Fruit fly (Drosophila melanogaster): ENCODE measurements around the gene acj6.
A peak's percentile ranks its signal among the peaks of the same experiment; 100 is the strongest.

acj6 gene

DNA sequence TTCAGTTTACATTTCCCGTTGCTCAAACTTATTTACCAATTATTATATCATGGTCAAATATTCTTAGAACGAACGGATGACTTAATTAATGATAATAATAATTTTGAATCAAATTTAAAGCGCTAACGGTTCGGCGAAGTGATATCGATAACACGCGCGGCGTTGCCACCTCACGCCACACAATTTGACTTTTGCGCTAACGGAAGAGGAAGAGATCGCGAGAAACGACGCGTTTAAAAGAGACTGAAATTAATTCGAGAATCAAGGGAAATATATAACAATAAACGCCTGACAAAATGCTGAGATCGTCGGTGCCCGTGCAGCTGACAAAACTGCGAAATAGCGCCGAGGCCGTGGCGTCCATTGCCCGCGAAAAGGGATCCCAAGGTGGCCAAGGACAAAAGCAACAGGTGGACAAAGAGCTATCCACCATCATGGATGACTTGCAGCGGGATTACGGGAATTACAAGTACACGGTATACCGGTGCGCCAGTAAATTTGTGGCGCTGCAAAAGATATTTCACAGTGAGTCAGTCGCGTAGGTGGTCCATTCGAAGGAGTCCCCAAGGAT, 50.6 kb downstream of the acj6 start, which contains the start of gene dah:
TSS of gene dah (plus strand) at position 195 of the 571 bp plus-strand sequence.
- TF ChIP-seq Ets98B (GFP tag; IDR thresholded peaks at IDR 0.05): no peak
- no peak for TF ChIP-seq CG32121 (GFP tag; IDR thresholded peaks at IDR 0.05)
- no peak for TF ChIP-seq fd96Ca (GFP tag; IDR thresholded peaks at IDR 0.05)
- TF ChIP-seq EcR (GFP tag; optimal IDR thresholded peaks at IDR 0.05): no peak
- TF ChIP-seq CG15710 (tag; optimal IDR thresholded peaks at IDR 0.05): no peak
- no peak for TF ChIP-seq CG12605 (GFP tag; IDR thresholded peaks at IDR 0.05)
- no peak for TF ChIP-seq gl (tag; optimal IDR thresholded peaks at IDR 0.05)

DNA sequence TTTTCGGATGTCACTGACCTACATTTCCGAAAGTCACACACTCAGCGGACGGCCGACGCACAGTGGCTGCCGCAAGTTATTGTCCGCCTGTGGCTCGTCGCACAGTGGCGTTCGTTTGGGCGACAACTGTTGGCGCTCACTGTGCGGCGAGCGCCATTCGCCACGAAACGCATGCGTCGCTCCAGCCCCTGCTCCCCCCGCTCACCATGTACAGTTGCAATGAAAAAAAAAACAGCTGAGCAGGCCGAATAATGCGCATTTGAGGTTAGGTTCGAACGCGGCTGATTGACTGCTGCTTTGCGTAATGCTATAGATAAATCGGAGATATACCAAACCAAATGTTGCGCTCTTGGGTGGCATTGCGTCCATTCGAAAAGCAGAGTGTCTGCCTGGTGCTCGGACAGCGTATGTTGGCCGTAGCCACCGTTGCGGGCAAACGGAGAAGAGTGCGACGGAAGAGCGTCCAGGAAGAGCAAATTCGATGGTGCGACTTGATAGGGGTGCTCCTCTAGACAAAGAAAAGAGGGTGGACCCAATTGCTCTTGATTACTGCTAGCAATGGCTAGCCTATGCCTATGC, 55.5 kb downstream of the acj6 start:
- TF ChIP-seq EcR (GFP tag; optimal IDR thresholded peaks at IDR 0.05) (peak; percentile 88), rn (GFP tag; IDR thresholded peaks at IDR 0.05) (peak; percentile 74), CG8301 (tag; optimal IDR thresholded peaks at IDR 0.05) (peak; percentile 40), CG34367 (tag; optimal IDR thresholded peaks at IDR 0.05) (peak; percentile 35), CG10348 (GFP tag; IDR thresholded peaks at IDR 0.05) (peak; percentile 62; the same call in 1 of the 2 replicates), CG8159 (tag; optimal IDR thresholded peaks at IDR 0.05) (peak; percentile 76), CG13204 (GFP tag; optimal IDR thresholded peaks at IDR 0.05) (peak; percentile 66), Ets98B (GFP tag; IDR thresholded peaks at IDR 0.05) (peak; percentile 93), CG14655 (GFP tag; optimal IDR thresholded peaks at IDR 0.05) (no peak), CG12605 (GFP tag; IDR thresholded peaks at IDR 0.05) (peak; percentile 81), fd96Ca (GFP tag; IDR thresholded peaks at IDR 0.05) (peak; percentile 86), CG15710 (tag; optimal IDR thresholded peaks at IDR 0.05) (peak; percentile 37), CG4496 (GFP tag; IDR thresholded peaks at IDR 0.05) (peak; percentile 94), gl (tag; optimal IDR thresholded peaks at IDR 0.05) (peak; percentile 41), CG17806 (tag; optimal IDR thresholded peaks at IDR 0.05) (peak; percentile 57), Snoo (tag; optimal IDR thresholded peaks at IDR 0.05) (peak; percentile 76), D1 (tag; optimal IDR thresholded peaks at IDR 0.05) (no peak), CG9948 (tag; optimal IDR thresholded peaks at IDR 0.05) (no peak), CG32121 (GFP tag; IDR thresholded peaks at IDR 0.05) (peak; percentile 89), Pif1B (GFP tag; optimal IDR thresholded peaks at IDR 0.05) (peak; percentile 57), Pif1A (GFP tag; optimal IDR thresholded peaks at IDR 0.05) (peak; percentile 68)

DNA sequence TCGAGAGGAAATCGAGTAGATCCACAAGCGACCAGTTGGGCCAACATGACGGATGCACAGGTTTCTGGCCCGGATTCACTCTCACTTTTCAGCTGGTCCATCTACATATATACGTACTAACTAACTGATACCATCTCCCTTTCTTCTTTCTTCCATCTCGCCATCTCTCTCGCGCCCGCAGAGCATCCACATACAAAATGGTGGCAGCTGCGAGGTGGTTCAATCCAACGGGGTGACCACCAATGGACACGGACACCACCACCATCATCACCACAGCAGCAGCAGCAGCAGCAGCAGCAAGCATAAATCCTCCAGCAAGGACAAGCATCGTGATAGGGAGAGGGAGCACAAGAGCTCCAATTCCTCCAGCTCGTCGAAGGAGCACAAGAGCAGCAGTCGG, 57.9 kb downstream of the acj6 start:
- no peak for TF ChIP-seq Pif1B (GFP tag; optimal IDR thresholded peaks at IDR 0.05)
- no peak for TF ChIP-seq rn (GFP tag; IDR thresholded peaks at IDR 0.05)
- no peak for TF ChIP-seq CG32121 (GFP tag; IDR thresholded peaks at IDR 0.05)
- TF ChIP-seq CG34367 (tag; optimal IDR thresholded peaks at IDR 0.05): no peak
- TF ChIP-seq CG10348 (GFP tag; IDR thresholded peaks at IDR 0.05): no peak
- TF ChIP-seq CG9948 (tag; optimal IDR thresholded peaks at IDR 0.05): no peak
- no peak for TF ChIP-seq Pif1A (GFP tag; optimal IDR thresholded peaks at IDR 0.05)
- no peak for TF ChIP-seq CG14655 (GFP tag; optimal IDR thresholded peaks at IDR 0.05)
- no peak for TF ChIP-seq CG15710 (tag; optimal IDR thresholded peaks at IDR 0.05)
- TF ChIP-seq CG8159 (tag; optimal IDR thresholded peaks at IDR 0.05): no peak
- TF ChIP-seq CG4496 (GFP tag; IDR thresholded peaks at IDR 0.05): no peak
- no peak for TF ChIP-seq CG13204 (GFP tag; optimal IDR thresholded peaks at IDR 0.05)
- TF ChIP-seq D1 (tag; optimal IDR thresholded peaks at IDR 0.05): no peak
- TF ChIP-seq CG12605 (GFP tag; IDR thresholded peaks at IDR 0.05): no peak
- no peak for TF ChIP-seq fd96Ca (GFP tag; IDR thresholded peaks at IDR 0.05)
- TF ChIP-seq gl (tag; optimal IDR thresholded peaks at IDR 0.05): no peak
- no peak for TF ChIP-seq Ets98B (GFP tag; IDR thresholded peaks at IDR 0.05)
- TF ChIP-seq EcR (GFP tag; optimal IDR thresholded peaks at IDR 0.05): no peak
- TF ChIP-seq Snoo (tag; optimal IDR thresholded peaks at IDR 0.05): no peak
- TF ChIP-seq CG8301 (tag; optimal IDR thresholded peaks at IDR 0.05): no peak

DNA sequence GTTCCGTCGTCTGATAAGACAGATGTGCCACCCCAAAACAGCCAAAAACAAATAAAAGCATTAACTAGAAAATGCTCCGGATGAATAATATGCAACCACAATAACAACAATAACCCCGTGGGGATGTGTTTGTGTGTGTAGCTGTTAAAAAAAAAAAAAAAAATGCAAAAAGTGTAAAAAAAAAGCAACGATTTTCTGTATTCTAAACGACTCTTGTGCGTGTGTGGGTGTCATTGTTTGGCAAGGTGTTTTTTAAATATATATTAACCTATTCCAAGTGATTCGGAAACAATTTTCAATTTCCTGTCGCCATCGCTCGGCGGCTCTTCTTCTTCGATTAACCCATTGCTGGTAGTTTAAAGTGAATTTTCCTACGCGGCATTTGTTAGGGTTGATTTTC, 58.3 kb downstream of the acj6 start:
- TF ChIP-seq Ets98B (GFP tag; IDR thresholded peaks at IDR 0.05): no peak; the same call in 1 of the 2 replicates
- TF ChIP-seq CG4496 (GFP tag; IDR thresholded peaks at IDR 0.05): peak; percentile 75
- peak; percentile 57 for TF ChIP-seq Pif1B (GFP tag; optimal IDR thresholded peaks at IDR 0.05)
- TF ChIP-seq fd96Ca (GFP tag; IDR thresholded peaks at IDR 0.05): 0 out of 3 replicates have a peak, but pooled peaks have one; percentile 42
- peak; percentile 42 for TF ChIP-seq CG8159 (tag; optimal IDR thresholded peaks at IDR 0.05)
- peak; percentile 46 for TF ChIP-seq CG14655 (GFP tag; optimal IDR thresholded peaks at IDR 0.05)
- TF ChIP-seq CG12605 (GFP tag; IDR thresholded peaks at IDR 0.05): peak; percentile 47; the same call in 1 of the 2 replicates
- TF ChIP-seq CG17806 (tag; optimal IDR thresholded peaks at IDR 0.05): peak; percentile 20
- peak; percentile 63 for TF ChIP-seq Pif1A (GFP tag; optimal IDR thresholded peaks at IDR 0.05)
- peak; percentile 43 for TF ChIP-seq CG15710 (tag; optimal IDR thresholded peaks at IDR 0.05)
- TF ChIP-seq CG32121 (GFP tag; IDR thresholded peaks at IDR 0.05): peak; percentile 43; the same call in 1 of the 2 replicates
- peak; percentile 16 for TF ChIP-seq CG9948 (tag; optimal IDR thresholded peaks at IDR 0.05)
- no peak for TF ChIP-seq EcR (GFP tag; optimal IDR thresholded peaks at IDR 0.05)
- no peak for TF ChIP-seq Snoo (tag; optimal IDR thresholded peaks at IDR 0.05)
- peak; percentile 50 for TF ChIP-seq CG13204 (GFP tag; optimal IDR thresholded peaks at IDR 0.05)
- TF ChIP-seq CG34367 (tag; optimal IDR thresholded peaks at IDR 0.05): peak; percentile 43
- no peak for TF ChIP-seq D1 (tag; optimal IDR thresholded peaks at IDR 0.05)
- no peak for TF ChIP-seq CG8301 (tag; optimal IDR thresholded peaks at IDR 0.05)
- no peak for TF ChIP-seq CG10348 (GFP tag; IDR thresholded peaks at IDR 0.05)
- peak; percentile 44 for TF ChIP-seq gl (tag; optimal IDR thresholded peaks at IDR 0.05)
- TF ChIP-seq rn (GFP tag; IDR thresholded peaks at IDR 0.05): no peak

DNA sequence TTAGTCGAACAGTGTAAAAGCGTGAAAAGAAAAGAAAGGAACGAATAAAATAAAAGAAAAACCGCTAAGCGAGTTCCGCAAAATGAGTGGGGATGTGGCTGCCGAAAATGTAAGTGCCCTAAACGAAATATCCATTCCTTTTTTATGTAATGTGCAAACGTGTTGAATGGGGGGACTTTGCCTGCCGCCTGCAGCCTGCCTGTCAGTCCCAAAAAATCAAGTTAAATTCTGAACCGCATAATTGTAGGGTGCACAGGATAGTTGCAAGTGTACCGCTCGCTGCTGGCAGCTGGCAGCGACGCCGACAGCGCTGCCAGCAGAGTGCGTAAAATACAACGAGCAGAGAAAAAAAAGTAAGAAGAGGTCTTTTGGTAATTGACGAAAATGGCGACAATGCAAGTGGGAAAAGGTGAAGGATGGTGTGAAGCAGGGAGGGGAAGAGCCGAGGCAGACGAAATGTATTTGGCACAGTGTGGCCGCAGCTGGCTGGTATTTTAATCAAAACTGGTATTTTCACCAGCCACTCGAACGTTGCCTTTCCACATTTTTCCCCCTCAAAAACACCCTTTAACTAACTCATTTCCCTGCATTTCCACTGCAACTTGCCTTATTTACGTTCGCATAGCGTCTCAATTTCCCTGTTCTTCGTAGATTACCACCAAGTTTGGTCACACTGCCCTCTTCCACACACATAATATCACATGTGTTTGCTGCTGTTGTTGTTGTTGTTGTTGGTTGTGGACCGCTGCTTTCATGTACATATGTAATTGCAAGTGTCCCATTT, 59.0 kb downstream of the acj6 start:
- TF ChIP-seq Snoo (tag; optimal IDR thresholded peaks at IDR 0.05): no peak
- TF ChIP-seq rn (GFP tag; IDR thresholded peaks at IDR 0.05): no peak
- no peak for TF ChIP-seq Pif1A (GFP tag; optimal IDR thresholded peaks at IDR 0.05)
- TF ChIP-seq Pif1B (GFP tag; optimal IDR thresholded peaks at IDR 0.05): no peak
- 0 out of 2 replicates have a peak, but pooled peaks have one; percentile 23 for TF ChIP-seq CG32121 (GFP tag; IDR thresholded peaks at IDR 0.05)
- TF ChIP-seq D1 (tag; optimal IDR thresholded peaks at IDR 0.05): no peak
- 0 out of 3 replicates have a peak, but pooled peaks have one; percentile 17 for TF ChIP-seq CG4496 (GFP tag; IDR thresholded peaks at IDR 0.05)
